Worm (Caenorhabditis elegans) whole organism, young adult: Measurements from ENCODE around the gene Y67D8C.7.

Experiments used
- C17E4.6 ChIP-seq: fragments of 200-800 bp; sonication (Bioruptor generic); IDR thresholded peaks from 2 replicates; pipeline ENCODE4 v1.3.6; 2022; ENCODE audit warnings: missing genetic modification reagents, missing genetic modification characterization, missing compliant biosample characterization
- D2030.7 ChIP-seq: fragments of 200-800 bp; sonication (Bioruptor generic); IDR thresholded peaks from 2 replicates; pipeline ENCODE4 v1.3.6; 2022; ENCODE audit warnings: missing genetic modification reagents, missing genetic modification characterization, missing compliant biosample characterization
- F22D6.2 ChIP-seq: sonication (generic microtip); optimal IDR thresholded peaks from 2 replicates; lab custom pipeline; 2016; ENCODE audit warnings: mild to moderate bottlenecking, missing genetic modification characterization, missing compliant biosample characterization
- F55B11.4 ChIP-seq: sonication (generic microtip); optimal IDR thresholded peaks from 2 replicates; lab custom pipeline; 2016; ENCODE audit warnings: missing compliant biosample characterization, missing genetic modification characterization, borderline replicate concordance; ENCODE audit not compliant: insufficient read depth
- F57C9.4 ChIP-seq: sonication (generic microtip); optimal IDR thresholded peaks from 2 replicates; lab custom pipeline; 2017; ENCODE audit warnings: mild to moderate bottlenecking, missing genetic modification characterization, missing compliant biosample characterization
- T26A5.8 ChIP-seq: sonication (generic microtip); optimal IDR thresholded peaks from 2 replicates; lab custom pipeline; 2016; ENCODE audit warnings: missing genetic modification characterization, missing compliant biosample characterization
- Y56A3A.18 ChIP-seq: fragments of 200-800 bp; sonication (Bioruptor generic); IDR thresholded peaks from 2 replicates; pipeline ENCODE4 v1.3.6; 2022; ENCODE audit warnings: missing genetic modification reagents, missing genetic modification characterization, missing compliant biosample characterization
- Y95B8A.8 ChIP-seq: fragments of 200-800 bp; sonication (Bioruptor generic); IDR thresholded peaks from 2 replicates; pipeline ENCODE4 v1.3.6; 2022; ENCODE audit warnings: missing genetic modification reagents, missing genetic modification characterization, missing compliant biosample characterization
- athp-1 ChIP-seq: sonication (generic microtip); optimal IDR thresholded peaks from 2 replicates; lab custom pipeline; 2017; ENCODE audit warnings: mild to moderate bottlenecking, missing genetic modification characterization, missing compliant biosample characterization
- bed-1 ChIP-seq: fragments of 200-800 bp; sonication (Bioruptor generic); IDR thresholded peaks from 2 replicates; pipeline ENCODE4 v1.3.6; 2022; ENCODE audit warnings: missing genetic modification reagents, missing genetic modification characterization, missing compliant biosample characterization
- cebp-2 ChIP-seq: fragments of 200-800 bp; sonication (Bioruptor generic); IDR thresholded peaks from 2 replicates; pipeline ENCODE4 v1.3.6; 2022; ENCODE audit warnings: missing genetic modification characterization, missing compliant biosample characterization
- ceh-27 ChIP-seq: fragments of 200-800 bp; sonication (Bioruptor generic); optimal IDR thresholded peaks from 2 replicates; lab custom pipeline; 2018; ENCODE audit warnings: mild to moderate bottlenecking, missing genetic modification characterization, moderate library complexity, missing compliant biosample characterization
- ceh-58 ChIP-seq: fragments of 200-800 bp; sonication (Bioruptor generic); IDR thresholded peaks from 2 replicates; pipeline ENCODE4 v1.3.6; 2022; ENCODE audit warnings: missing genetic modification characterization, missing compliant biosample characterization
- egl-44 ChIP-seq: fragments of 200-800 bp; sonication (Bioruptor generic); IDR thresholded peaks from 2 replicates; pipeline ENCODE4 v1.3.6; 2022; ENCODE audit warnings: missing genetic modification reagents, missing genetic modification characterization, missing compliant biosample characterization
- egrh-3 ChIP-seq: fragments of 200-800 bp; sonication (Bioruptor generic); IDR thresholded peaks from 2 replicates; pipeline ENCODE4 v1.3.6; 2022; ENCODE audit warnings: missing genetic modification reagents, missing genetic modification characterization, missing compliant biosample characterization
- ekl-4 ChIP-seq: fragments of 200-800 bp; sonication (Bioruptor generic); IDR thresholded peaks from 2 replicates; pipeline ENCODE4 v1.3.6; 2022; ENCODE audit warnings: missing genetic modification reagents, missing genetic modification characterization, missing compliant biosample characterization
- hlh-12 ChIP-seq: sonication (generic microtip); optimal IDR thresholded peaks from 2 replicates; lab custom pipeline; 2016; ENCODE audit warnings: missing genetic modification characterization, missing compliant biosample characterization
- hmg-20 ChIP-seq: fragments of 200-800 bp; sonication (Bioruptor generic); IDR thresholded peaks from 2 replicates; pipeline ENCODE4 v1.3.6; 2022; ENCODE audit warnings: missing genetic modification reagents, missing genetic modification characterization, missing compliant biosample characterization
- hsf-1 ChIP-seq: fragments of 200-800 bp; sonication (Bioruptor generic); IDR thresholded peaks from 2 replicates; pipeline ENCODE4 v1.3.6; 2022; ENCODE audit warnings: missing genetic modification reagents, missing genetic modification characterization, missing compliant biosample characterization
- lag-1 ChIP-seq: fragments of 200-800 bp; sonication (Bioruptor generic); IDR thresholded peaks from 2 replicates; pipeline ENCODE4 v1.3.6; 2022; ENCODE audit warnings: missing genetic modification reagents, missing genetic modification characterization, missing compliant biosample characterization
- lin-26 ChIP-seq: fragments of 200-800 bp; sonication (Bioruptor generic); IDR thresholded peaks from 2 replicates; pipeline ENCODE4 v1.3.6; 2022; ENCODE audit warnings: missing genetic modification reagents, missing genetic modification characterization, missing compliant biosample characterization
- lin-54 ChIP-seq: fragments of 200-800 bp; sonication (Bioruptor generic); optimal IDR thresholded peaks from 2 replicates; lab custom pipeline; 2018; ENCODE audit warnings: mild to moderate bottlenecking, missing genetic modification characterization, missing compliant biosample characterization
- mcd-1 ChIP-seq: fragments of 200-800 bp; sonication (Bioruptor generic); IDR thresholded peaks from 2 replicates; pipeline ENCODE4 v1.3.6; 2022; ENCODE audit warnings: missing genetic modification reagents, missing genetic modification characterization, missing compliant biosample characterization
- nfyb-1 ChIP-seq: fragments of 200-800 bp; sonication (Bioruptor generic); IDR thresholded peaks from 2 replicates; pipeline ENCODE4 v1.3.6; 2022; ENCODE audit warnings: missing genetic modification reagents, missing genetic modification characterization, missing compliant biosample characterization
- nhr-120 ChIP-seq: fragments of 200-800 bp; sonication (Bioruptor generic); IDR thresholded peaks from 2 replicates; pipeline ENCODE4 v1.3.6; 2022; ENCODE audit warnings: missing genetic modification characterization, missing compliant biosample characterization
- nhr-179 ChIP-seq: sonication (generic microtip); optimal IDR thresholded peaks from 2 replicates; lab custom pipeline; 2016; ENCODE audit warnings: mild to moderate bottlenecking, missing genetic modification characterization, missing compliant biosample characterization
- nhr-27 ChIP-seq: fragments of 200-800 bp; sonication (Bioruptor generic); optimal IDR thresholded peaks from 2 replicates; lab custom pipeline; 2018; ENCODE audit warnings: mild to moderate bottlenecking, missing genetic modification characterization, moderate library complexity, missing compliant biosample characterization
- nhr-80 ChIP-seq: sonication (generic microtip); optimal IDR thresholded peaks from 2 replicates; lab custom pipeline; 2016; ENCODE audit warnings: missing genetic modification characterization, missing compliant biosample characterization
- pha-4 ChIP-seq: fragments of 150-350 bp; sonication (generic microtip); optimal IDR thresholded peaks from 2 replicates; lab custom pipeline; 2014; ENCODE audit warnings: missing biosample characterization, missing genetic modification reagents, missing genetic modification characterization
- rec-8 ChIP-seq, 2 experiments: sonication (generic microtip); optimal IDR thresholded peaks; 2 replicates each; lab custom pipeline; 2016; ENCODE audit warnings: mild to moderate bottlenecking in 2 of 2, missing genetic modification characterization in 2 of 2, missing genetic modification reagents in 2 of 2, missing genotype in 2 of 2, missing biosample characterization in 1 of 2, missing compliant biosample characterization in 1 of 2, moderate library complexity in 1 of 2
- snpc-4 ChIP-seq, 5 experiments: fragments of 150-350 bp in 1 of 5; sonication (generic microtip) in 4 of 5; optimal IDR thresholded peaks; 2 replicates each; lab custom pipeline; 2014 to 2018; ENCODE audit warnings: missing genetic modification characterization in 5 of 5, missing biosample characterization in 3 of 5, antibody characterized with exemption in 2 of 5, mild to moderate bottlenecking in 2 of 5, missing compliant biosample characterization in 2 of 5, missing genotype in 2 of 5, moderate library complexity in 2 of 5, missing genetic modification reagents in 1 of 5
- somi-1 ChIP-seq: fragments of 200-800 bp; sonication (Bioruptor generic); optimal IDR thresholded peaks from 2 replicates; lab custom pipeline; 2018; ENCODE audit warnings: mild to moderate bottlenecking, missing genetic modification characterization, missing compliant biosample characterization
- unc-130 ChIP-seq: sonication (generic microtip); optimal IDR thresholded peaks from 2 replicates; lab custom pipeline; 2016; ENCODE audit warnings: missing genetic modification reagents, missing genetic modification characterization, missing compliant biosample characterization
- zfh-2 ChIP-seq: fragments of 200-800 bp; sonication (Bioruptor generic); conservative IDR thresholded peaks from 2 replicates; pipeline ENCODE4 v1.3.6; 2022; ENCODE audit warnings: missing genetic modification reagents, missing genetic modification characterization, missing compliant biosample characterization
- ztf-18 ChIP-seq: sonication (generic microtip); optimal IDR thresholded peaks from 2 replicates; lab custom pipeline; 2016; ENCODE audit warnings: missing genotype, mild to moderate bottlenecking, missing genetic modification characterization, missing compliant biosample characterization

Y67D8C.7 gene

ce11 chrIV:3044158-3044557 lies 22.6 kb downstream of the Y67D8C.7 start:
- TF ChIP-seq nhr-27 (tag; lab: Kevin White, UChicago) (no peak), egrh-3 (GFP tag; lab: Robert Waterston, UW) (peak; percentile 76; the same call in 1 of the 2 replicates), zfh-2 (GFP tag; lab: Robert Waterston, UW) (peak; percentile 81), ceh-58 (no peak), hlh-12 (tag; lab: Kevin White, UChicago) (no peak), F55B11.4 (tag; lab: Kevin White, UChicago) (no peak), nhr-80 (tag; lab: Kevin White, UChicago) (no peak), ceh-27 (no peak), lin-26 (GFP tag; lab: Robert Waterston, UW) (0 out of 2 replicates have a peak, but pooled peaks have one; percentile 9), T26A5.8 (tag; lab: Kevin White, UChicago) (no peak), lag-1 (GFP tag; lab: Robert Waterston, UW) (no peak), F22D6.2 (no peak), unc-130 (GFP tag; lab: Kevin White, UChicago) (no peak)

ce11 chrIV:3038740-3039139 lies 28.0 kb downstream of the Y67D8C.7 start:
- no peak for TF ChIP-seq lag-1 (GFP tag; lab: Robert Waterston, UW)
- TF ChIP-seq Y56A3A.18 = no peak
- no peak for TF ChIP-seq somi-1 (GFP tag; lab: Kevin White, UChicago)
- no peak for TF ChIP-seq D2030.7
- TF ChIP-seq lin-54 (GFP tag; lab: Kevin White, UChicago) = no peak
- TF ChIP-seq C17E4.6 (GFP tag; lab: Robert Waterston, UW) = no peak
- TF ChIP-seq rec-8 (tag; optimal IDR thresholded peaks at IDR 0.05; lab: Kevin White, UChicago) = no peak
- TF ChIP-seq nfyb-1 (GFP tag; lab: Robert Waterston, UW) = 0 out of 2 replicates have a peak, but pooled peaks have one; percentile 10
- no peak for TF ChIP-seq ztf-18 (tag; lab: Kevin White, UChicago)
- TF ChIP-seq egrh-3 (GFP tag; lab: Robert Waterston, UW) = peak; percentile 65
- TF ChIP-seq Y95B8A.8 (GFP tag; lab: Robert Waterston, UW) = no peak
- TF ChIP-seq nhr-120 (GFP tag; lab: Robert Waterston, UW) = no peak
- no peak for TF ChIP-seq egl-44
- TF ChIP-seq ceh-58 = no peak
- no peak for TF ChIP-seq nhr-179 (tag; lab: Kevin White, UChicago)
- no peak for TF ChIP-seq athp-1 (tag; lab: Kevin White, UChicago)
- no peak for TF ChIP-seq ceh-27
- no peak for TF ChIP-seq cebp-2 (GFP tag; lab: Robert Waterston, UW)
- no peak for TF ChIP-seq mcd-1
- no peak for TF ChIP-seq snpc-4 (GFP tag; optimal IDR thresholded peaks at IDR 0.05; lab: Kevin White, UChicago)
- TF ChIP-seq snpc-4 (tag; optimal IDR thresholded peaks at IDR 0.05; lab: Kevin White, UChicago) = no peak
- TF ChIP-seq unc-130 (GFP tag; lab: Kevin White, UChicago) = no peak
- peak; percentile 86 for TF ChIP-seq zfh-2 (GFP tag; lab: Robert Waterston, UW)

- TF ChIP-seq zfh-2 (GFP tag; lab: Robert Waterston, UW) = peak; percentile 81
- TF ChIP-seq egrh-3 (GFP tag; lab: Robert Waterston, UW) = peak; percentile 15; the same call in 1 of the 2 replicates
- TF ChIP-seq nfyb-1 (GFP tag; lab: Robert Waterston, UW) = no peak
- TF ChIP-seq hsf-1 = no peak
- TF ChIP-seq lag-1 (GFP tag; lab: Robert Waterston, UW) = no peak
- TF ChIP-seq athp-1 (tag; lab: Kevin White, UChicago) = no peak
- 0 out of 2 replicates have a peak, but pooled peaks have one; percentile 44 for TF ChIP-seq ekl-4 (GFP tag; lab: Robert Waterston, UW)
- TF ChIP-seq bed-1 = no peak
- TF ChIP-seq pha-4 (tag; lab: Kevin White, UChicago) = no peak
- no peak for TF ChIP-seq F57C9.4
- TF ChIP-seq hmg-20 = no peak
- 0 out of 2 replicates have a peak, but pooled peaks have one; percentile 25 for TF ChIP-seq ceh-58
Measured at ce11 chrIV:3037932-3038331, 28.8 kb downstream of the Y67D8C.7 start.
